Worm (Caenorhabditis elegans) whole organism, L3 larva: ENCODE results near the gene fipr-17.

Experiments used
- R02D3.7 ChIP-seq: fragments of 150-350 bp; optimal IDR thresholded peaks from 2 replicates; lab custom pipeline; 2014; ENCODE audit warnings: missing biosample characterization, missing genetic modification characterization
- aly-2 ChIP-seq: fragments of 150-350 bp; optimal IDR thresholded peaks from 2 replicates; lab custom pipeline; 2014; ENCODE audit warnings: missing biosample characterization, missing genetic modification characterization
- ama-1 ChIP-seq: fragments of 150-350 bp; optimal IDR thresholded peaks from 2 replicates; lab custom pipeline; 2018
- ceh-16 ChIP-seq: sonication (generic microtip); optimal IDR thresholded peaks from 2 replicates; lab custom pipeline; 2017; ENCODE audit warnings: missing biosample characterization, missing genetic modification characterization
- ceh-82 ChIP-seq: fragments of 150-350 bp; optimal IDR thresholded peaks from 2 replicates; lab custom pipeline; 2014; ENCODE audit warnings: missing biosample characterization, missing genetic modification characterization
- daf-12 ChIP-seq: fragments of 150-350 bp; optimal IDR thresholded peaks from 2 replicates; lab custom pipeline; 2014; ENCODE audit warnings: missing biosample characterization, missing genetic modification reagents, missing genetic modification characterization
- egl-5 ChIP-seq: fragments of 150-350 bp; optimal IDR thresholded peaks from 2 replicates; lab custom pipeline; 2017; ENCODE audit warnings: missing biosample characterization, missing genetic modification reagents, missing genetic modification characterization, inconsistent platforms
- elt-1 ChIP-seq: fragments of 150-350 bp; optimal IDR thresholded peaks from 2 replicates; lab custom pipeline; 2014; ENCODE audit warnings: missing biosample characterization, missing genetic modification characterization
- elt-2 ChIP-seq: sonication (generic microtip); optimal IDR thresholded peaks from 2 replicates; lab custom pipeline; 2016; ENCODE audit warnings: missing genetic modification reagents, mild to moderate bottlenecking, missing genetic modification characterization, missing compliant biosample characterization
- eor-1 ChIP-seq, 2 experiments: fragments of 150-350 bp; optimal IDR thresholded peaks; 2 replicates each; lab custom pipeline; 2014 to 2018; ENCODE audit warnings: missing biosample characterization in 2 of 2, missing genetic modification characterization in 2 of 2
- fkh-2 ChIP-seq: fragments of 150-350 bp; optimal IDR thresholded peaks from 2 replicates; lab custom pipeline; 2014; ENCODE audit warnings: missing biosample characterization, missing genetic modification reagents, missing genetic modification characterization
- fos-1 ChIP-seq: fragments of 150-350 bp; optimal IDR thresholded peaks from 2 replicates; lab custom pipeline; 2014; ENCODE audit warnings: missing biosample characterization, missing genetic modification characterization
- hmg-11 ChIP-seq: sonication (generic microtip); optimal IDR thresholded peaks from 2 replicates; lab custom pipeline; 2016; ENCODE audit warnings: missing genetic modification characterization, missing compliant biosample characterization
- jun-1 ChIP-seq: fragments of 150-350 bp; optimal IDR thresholded peaks from 2 replicates; lab custom pipeline; 2014; ENCODE audit warnings: missing biosample characterization, missing genetic modification reagents, missing genetic modification characterization
- lin-15B ChIP-seq: fragments of 150-350 bp; optimal IDR thresholded peaks from 2 replicates; lab custom pipeline; 2014; ENCODE audit warnings: missing biosample characterization, missing genetic modification characterization
- lin-39 ChIP-seq: fragments of 150-350 bp; optimal IDR thresholded peaks from 2 replicates; lab custom pipeline; 2018; ENCODE audit warnings: missing biosample characterization, missing genetic modification reagents, missing genetic modification characterization
- lsy-12 ChIP-seq: sonication (generic microtip); optimal IDR thresholded peaks from 2 replicates; lab custom pipeline; 2016; ENCODE audit warnings: mild to moderate bottlenecking, missing genetic modification characterization, missing compliant biosample characterization
- mdl-1 ChIP-seq: fragments of 150-350 bp; optimal IDR thresholded peaks from 2 replicates; lab custom pipeline; 2014; ENCODE audit warnings: missing biosample characterization, missing genetic modification characterization
- mml-1 ChIP-seq: fragments of 150-350 bp; sonication (generic microtip); optimal IDR thresholded peaks from 3 replicates; lab custom pipeline; 2014; ENCODE audit warnings: missing biosample characterization, missing genetic modification characterization
- nfya-1 ChIP-seq: sonication (generic microtip); optimal IDR thresholded peaks from 2 replicates; lab custom pipeline; 2017; ENCODE audit warnings: missing genetic modification characterization, mild to moderate bottlenecking, missing compliant biosample characterization, antibody characterized with exemption, moderate library complexity; ENCODE audit not compliant: insufficient read depth
- nhr-11 ChIP-seq: fragments of 150-350 bp; optimal IDR thresholded peaks from 2 replicates; lab custom pipeline; 2014; ENCODE audit warnings: missing biosample characterization, missing genetic modification characterization
- nhr-12 ChIP-seq: fragments of 150-350 bp; optimal IDR thresholded peaks from 2 replicates; lab custom pipeline; 2014; ENCODE audit warnings: missing biosample characterization, missing genetic modification characterization
- nhr-23 ChIP-seq: fragments of 150-350 bp; optimal IDR thresholded peaks from 2 replicates; lab custom pipeline; 2014; ENCODE audit warnings: missing biosample characterization, missing genetic modification reagents, missing genetic modification characterization
- nhr-237 ChIP-seq: fragments of 150-350 bp; optimal IDR thresholded peaks from 2 replicates; lab custom pipeline; 2014; ENCODE audit warnings: missing biosample characterization, missing genetic modification characterization
- nhr-25 ChIP-seq: sonication (generic microtip); optimal IDR thresholded peaks from 2 replicates; lab custom pipeline; 2017; ENCODE audit warnings: missing biosample characterization, missing genetic modification characterization
- nhr-28 ChIP-seq: fragments of 150-350 bp; optimal IDR thresholded peaks from 2 replicates; lab custom pipeline; 2014; ENCODE audit warnings: missing biosample characterization, missing genetic modification characterization
- nhr-43 ChIP-seq: sonication (generic microtip); optimal IDR thresholded peaks from 2 replicates; lab custom pipeline; 2016; ENCODE audit warnings: mild to moderate bottlenecking, missing genetic modification characterization, missing compliant biosample characterization; ENCODE audit not compliant: poor library complexity, severe bottlenecking
- nhr-67 ChIP-seq: fragments of 150-350 bp; optimal IDR thresholded peaks from 2 replicates; lab custom pipeline; 2014; ENCODE audit warnings: missing biosample characterization, missing genetic modification characterization
- nhr-76 ChIP-seq: fragments of 150-350 bp; sonication (generic microtip); optimal IDR thresholded peaks from 5 replicates; lab custom pipeline; 2014; ENCODE audit warnings: missing biosample characterization, missing genetic modification characterization
- nhr-77 ChIP-seq: fragments of 150-350 bp; optimal IDR thresholded peaks from 2 replicates; lab custom pipeline; 2014; ENCODE audit warnings: missing biosample characterization, missing genetic modification characterization
- pha-4 ChIP-seq: fragments of 150-350 bp; optimal IDR thresholded peaks from 2 replicates; lab custom pipeline; 2014; ENCODE audit warnings: missing biosample characterization, missing genetic modification reagents, missing genetic modification characterization
- pqm-1 ChIP-seq: fragments of 150-350 bp; optimal IDR thresholded peaks from 2 replicates; lab custom pipeline; 2017; ENCODE audit warnings: missing biosample characterization, missing genetic modification characterization, inconsistent platforms
- sea-2 ChIP-seq: fragments of 150-350 bp; sonication (generic microtip); optimal IDR thresholded peaks from 4 replicates; lab custom pipeline; 2014; ENCODE audit warnings: missing biosample characterization, missing genetic modification reagents, missing genetic modification characterization
- skn-1 ChIP-seq: fragments of 150-350 bp; optimal IDR thresholded peaks from 2 replicates; lab custom pipeline; 2014; ENCODE audit warnings: missing biosample characterization, missing genetic modification characterization
- snpc-4 ChIP-seq: fragments of 150-350 bp; optimal IDR thresholded peaks from 2 replicates; lab custom pipeline; 2014; ENCODE audit warnings: missing biosample characterization, missing genetic modification characterization
- tbx-2 ChIP-seq: sonication (generic microtip); optimal IDR thresholded peaks from 2 replicates; lab custom pipeline; 2016; ENCODE audit warnings: mild to moderate bottlenecking, missing genetic modification characterization, missing compliant biosample characterization
- unc-39 ChIP-seq: sonication (generic microtip); optimal IDR thresholded peaks from 4 replicates; lab custom pipeline; 2017; ENCODE audit warnings: missing biosample characterization, missing genetic modification characterization
- unc-62 ChIP-seq: fragments of 150-350 bp; sonication (generic microtip); optimal IDR thresholded peaks from 4 replicates; lab custom pipeline; 2014; ENCODE audit warnings: missing biosample characterization, missing genetic modification reagents, missing genetic modification characterization
- zag-1 ChIP-seq: fragments of 150-350 bp; optimal IDR thresholded peaks from 2 replicates; lab custom pipeline; 2014; ENCODE audit warnings: missing biosample characterization, missing genetic modification characterization
- ztf-11 ChIP-seq: fragments of 150-350 bp; optimal IDR thresholded peaks from 2 replicates; lab custom pipeline; 2014; ENCODE audit warnings: missing biosample characterization, missing genetic modification characterization
- ztf-4 ChIP-seq: fragments of 150-350 bp; optimal IDR thresholded peaks from 2 replicates; lab custom pipeline; 2014; ENCODE audit warnings: missing biosample characterization, missing genetic modification characterization

Gene fipr-17

DNA sequence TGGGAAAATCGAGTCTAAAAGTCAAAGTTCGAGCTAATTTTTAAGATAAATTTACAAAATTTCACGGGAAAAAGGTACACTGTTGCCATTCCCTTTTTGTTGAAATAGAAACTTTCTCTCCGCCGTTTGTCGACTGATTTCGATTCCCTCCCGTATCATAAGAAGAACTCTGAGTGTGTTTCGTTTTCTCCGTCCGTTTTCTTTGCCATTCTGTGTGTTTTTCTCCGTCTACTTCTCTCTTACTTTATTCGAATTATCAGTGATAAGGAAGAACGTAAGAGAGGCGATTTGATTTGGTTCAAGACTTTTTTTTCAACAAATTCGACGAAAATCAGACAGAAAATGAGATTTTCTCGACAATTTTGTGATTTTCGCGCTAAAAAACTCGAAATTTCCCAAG is 39.1 kb upstream of the fipr-17 start:
- TF ChIP-seq pqm-1 (peak; percentile 44), eor-1 (tag; optimal IDR thresholded peaks at IDR 0.05; lab: Kevin White, UChicago) (no peak), daf-12 (tag; lab: Kevin White, UChicago) (no peak), mml-1 (tag; lab: Kevin White, UChicago) (no peak), elt-2 (tag; lab: Kevin White, UChicago) (peak; percentile 70), sea-2 (GFP tag; lab: Kevin White, UChicago) (no peak), lsy-12 (tag; lab: Kevin White, UChicago) (no peak)
- TF ChIP-seq, all 47 proteins: peak for 2

DNA sequence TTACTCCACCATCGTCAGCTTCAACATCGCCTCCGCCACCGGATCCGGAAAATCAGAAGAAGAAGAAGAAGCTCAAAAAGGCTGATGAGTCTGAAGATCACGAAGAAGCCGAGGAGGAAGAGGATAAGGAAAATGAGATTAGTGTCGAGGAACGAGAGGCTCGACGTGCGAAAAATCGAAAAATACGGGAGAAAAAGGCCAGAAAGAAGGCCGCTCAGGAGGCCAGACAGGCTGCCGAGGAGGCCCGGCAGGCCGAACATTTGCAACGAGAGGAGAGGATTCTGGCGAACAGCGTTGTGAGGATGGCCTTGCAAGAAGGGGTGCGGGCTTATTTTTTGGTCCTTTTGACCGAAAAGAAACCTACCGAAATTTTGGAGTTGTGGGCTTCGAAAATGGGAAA is 37.8 kb upstream of the fipr-17 start:
- no peak for TF ChIP-seq lin-15B (tag; lab: Kevin White, UChicago)
- no peak for TF ChIP-seq tbx-2 (tag; lab: Kevin White, UChicago)
- TF ChIP-seq nhr-11 (tag; lab: Kevin White, UChicago), result no peak

DNA sequence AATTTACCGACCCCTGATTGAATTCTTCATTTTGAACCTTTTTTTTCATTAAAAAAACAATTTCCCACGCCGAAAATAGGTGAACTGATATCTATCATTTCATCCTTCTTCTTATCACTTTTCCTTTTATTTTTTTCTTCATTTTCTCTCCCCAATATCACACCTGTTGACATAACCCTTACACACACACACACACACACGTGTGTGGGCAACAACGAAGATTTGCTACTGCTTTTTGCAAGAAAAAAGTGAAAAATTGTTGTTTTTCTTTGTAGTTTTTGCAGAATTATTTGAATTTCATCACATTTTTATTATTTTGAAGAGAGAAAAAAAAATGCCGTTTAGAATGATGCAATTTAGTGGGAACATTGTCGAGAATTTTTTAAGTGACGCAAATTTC is 33.2 kb upstream of the fipr-17 start:
- TF ChIP-seq pha-4 (tag; lab: Kevin White, UChicago) (peak; percentile 43), nhr-67 (tag; lab: Kevin White, UChicago) (no peak), elt-2 (tag; lab: Kevin White, UChicago) (peak; percentile 17)

DNA sequence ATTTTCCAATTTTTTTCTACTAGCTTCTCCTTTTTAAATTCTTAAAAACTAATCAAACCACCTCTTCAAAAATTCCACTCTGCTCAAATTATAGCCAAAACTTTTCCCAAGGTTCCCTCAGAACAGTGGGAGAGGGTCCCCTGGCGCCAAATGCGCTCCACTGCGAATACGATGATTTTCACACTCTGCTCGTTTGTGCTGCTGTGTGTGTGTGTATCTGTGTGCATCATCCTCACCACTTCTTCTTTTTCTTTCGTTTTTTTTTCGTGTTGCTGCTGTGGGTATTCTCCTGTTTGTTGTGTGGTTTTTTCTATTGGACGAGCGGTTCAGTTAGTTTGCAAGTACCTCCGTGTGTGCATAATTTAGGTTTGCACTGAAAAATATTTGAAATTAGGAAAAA is 31.8 kb upstream of the fipr-17 start:
- peak; percentile 19 for TF ChIP-seq hmg-11 (tag; lab: Kevin White, UChicago)
- TF ChIP-seq skn-1 (tag; lab: Kevin White, UChicago), result peak; percentile 88
- TF ChIP-seq ama-1 (lab: Kevin White, UChicago), result no peak
- TF ChIP-seq lin-39, result peak; percentile 88
- peak; percentile 86 for TF ChIP-seq lin-15B (tag; lab: Kevin White, UChicago)
- TF ChIP-seq nfya-1 (tag; lab: Kevin White, UChicago), result peak; percentile 72
- TF ChIP-seq nhr-12, result no peak

DNA sequence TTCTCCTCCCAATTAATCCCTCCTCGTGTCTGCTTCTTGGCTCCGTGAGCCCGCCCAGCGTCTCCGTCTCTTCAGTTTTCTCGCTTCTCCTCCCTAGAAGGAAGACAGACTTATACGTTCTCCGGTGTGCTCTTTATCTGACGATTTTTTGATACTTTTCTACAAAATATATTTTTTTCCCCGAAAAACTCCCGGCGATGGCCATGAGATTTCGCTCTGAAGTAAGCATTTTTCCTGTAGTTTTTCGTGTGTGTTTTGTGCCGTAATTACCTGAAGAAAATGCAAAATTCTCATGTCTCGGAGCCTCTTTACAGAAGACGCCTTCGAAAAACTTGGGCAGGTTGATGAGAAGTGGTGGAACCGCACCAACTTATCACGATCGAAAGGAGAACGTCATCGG is 29.2 kb upstream of the fipr-17 start, which contains the start of gene spat-2:
spat-2 (plus strand) TSS at position 301 of the 400 bp plus-strand sequence.
- TF ChIP-seq ama-1 (lab: Kevin White, UChicago), result no peak
- TF ChIP-seq elt-1, result no peak
- no peak for TF ChIP-seq nfya-1 (tag; lab: Kevin White, UChicago)
- TF ChIP-seq ceh-82, result no peak
- no peak for TF ChIP-seq unc-62 (GFP tag; lab: Kevin White, UChicago)
- no peak for TF ChIP-seq nhr-23
- no peak for TF ChIP-seq egl-5 (tag; lab: Kevin White, UChicago)
- no peak for TF ChIP-seq nhr-77 (tag; lab: Kevin White, UChicago)
- no peak for TF ChIP-seq sea-2 (GFP tag; lab: Kevin White, UChicago)
- TF ChIP-seq nhr-25 (tag; lab: Kevin White, UChicago), result no peak
- TF ChIP-seq eor-1 (tag; optimal IDR thresholded peaks at IDR 0.05; lab: Kevin White, UChicago), result no peak
- no peak for TF ChIP-seq snpc-4 (tag; lab: Kevin White, UChicago)
- no peak for TF ChIP-seq nhr-67 (tag; lab: Kevin White, UChicago)
- no peak for TF ChIP-seq fkh-2 (tag; lab: Kevin White, UChicago)
- TF ChIP-seq aly-2 (tag; lab: Kevin White, UChicago), result no peak
- TF ChIP-seq nhr-11 (tag; lab: Kevin White, UChicago), result no peak
- TF ChIP-seq mml-1 (tag; lab: Kevin White, UChicago), result no peak
- TF ChIP-seq lsy-12 (tag; lab: Kevin White, UChicago), result no peak
- no peak for TF ChIP-seq elt-2 (tag; lab: Kevin White, UChicago)

DNA sequence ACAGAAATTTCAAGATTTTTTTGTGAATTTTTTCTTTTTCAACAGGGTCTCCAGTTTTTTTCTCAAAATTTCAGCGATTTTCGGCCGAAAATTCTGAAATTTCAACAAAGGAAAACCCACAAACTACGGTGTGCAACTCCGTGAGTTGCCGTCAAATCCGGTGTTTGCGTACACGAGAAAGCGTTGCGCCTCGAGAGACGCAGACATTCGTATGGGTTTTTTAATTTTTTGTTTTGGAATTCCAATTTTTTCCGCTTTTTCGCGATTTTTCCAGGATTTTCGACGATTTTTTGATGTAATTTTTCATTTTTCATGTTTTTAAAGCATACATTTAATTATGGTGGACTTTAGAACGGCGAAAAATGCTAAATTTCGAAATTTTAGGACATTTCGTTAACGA is 28.7 kb upstream of the fipr-17 start:
- TF ChIP-seq ceh-16 (no peak), jun-1 (peak; percentile 11), eor-1 (tag; optimal IDR thresholded peaks at IDR 0.05; lab: Kevin White, UChicago) (no peak), unc-39 (tag; lab: Kevin White, UChicago) (no peak), zag-1 (tag; lab: Kevin White, UChicago) (no peak), nhr-12 (no peak), snpc-4 (tag; lab: Kevin White, UChicago) (peak; percentile 39), lsy-12 (tag; lab: Kevin White, UChicago) (peak; percentile 45), mdl-1 (tag; lab: Kevin White, UChicago) (no peak), ztf-4 (tag; lab: Kevin White, UChicago) (no peak), nhr-11 (tag; lab: Kevin White, UChicago) (no peak), pqm-1 (peak; percentile 16), nhr-237 (tag; lab: Kevin White, UChicago) (no peak), ztf-11 (no peak), ceh-82 (peak; percentile 37), fos-1 (tag; lab: Kevin White, UChicago) (no peak), elt-2 (tag; lab: Kevin White, UChicago) (peak; percentile 53), nhr-76 (no peak), sea-2 (GFP tag; lab: Kevin White, UChicago) (no peak), nhr-28 (tag; lab: Kevin White, UChicago) (no peak), R02D3.7 (peak; percentile 53), fkh-2 (tag; lab: Kevin White, UChicago) (no peak), nhr-43 (no peak), mml-1 (tag; lab: Kevin White, UChicago) (no peak), unc-62 (GFP tag; lab: Kevin White, UChicago) (no peak)
